Fruit fly (Drosophila melanogaster) whole organism, prepupa: ENCODE measurements around the gene CG13482.

Experiments
- Blimp-1 ChIP-seq: fragments of 200-800 bp; sonication (Bioruptor generic); optimal IDR thresholded peaks from 3 replicates; lab custom pipeline; 2017; ENCODE audit warnings: missing biosample characterization, missing genetic modification characterization, mild to moderate bottlenecking, moderate library complexity, missing genetic modification reagents
- CG10631 ChIP-seq: fragments of 200-800 bp; sonication (Bioruptor generic); optimal IDR thresholded peaks from 2 replicates; lab custom pipeline; 2016; ENCODE audit warnings: missing biosample characterization, missing genetic modification characterization
- CG10669 ChIP-seq: fragments of 200-800 bp; sonication (Bioruptor generic); optimal IDR thresholded peaks from 3 replicates; lab custom pipeline; 2018; ENCODE audit warnings: missing biosample characterization, mild to moderate bottlenecking, missing genetic modification characterization, moderate library complexity
- CG11294 ChIP-seq: fragments of 200-800 bp; sonication (Bioruptor generic); IDR thresholded peaks from 2 replicates; pipeline ENCODE4 v1.3.6; 2022; ENCODE audit warnings: missing biosample characterization, missing genetic modification characterization
- CG11762 ChIP-seq: fragments of 200-800 bp; sonication (Bioruptor generic); optimal IDR thresholded peaks from 3 replicates; lab custom pipeline; 2016; ENCODE audit warnings: missing biosample characterization, missing genetic modification characterization; ENCODE audit not compliant: insufficient read depth
- CG11902 ChIP-seq: fragments of 200-800 bp; sonication (Bioruptor generic); optimal IDR thresholded peaks from 3 replicates; lab custom pipeline; 2016; ENCODE audit warnings: missing biosample characterization, missing genetic modification characterization
- CG15336 ChIP-seq: fragments of 200-800 bp; sonication (Bioruptor generic); IDR thresholded peaks from 2 replicates; pipeline ENCODE4 v1.3.6; 2022; ENCODE audit warnings: missing biosample characterization, missing genetic modification characterization
- CG1621 ChIP-seq: fragments of 200-800 bp; sonication (Bioruptor generic); optimal IDR thresholded peaks from 3 replicates; lab custom pipeline; 2018; ENCODE audit warnings: missing biosample characterization, mild to moderate bottlenecking, missing genetic modification characterization
- CG16779 ChIP-seq: fragments of 200-800 bp; sonication (Bioruptor generic); optimal IDR thresholded peaks from 3 replicates; lab custom pipeline; 2017; ENCODE audit warnings: missing biosample characterization, mild to moderate bottlenecking, missing genetic modification characterization
- CG3032 ChIP-seq: fragments of 200-800 bp; optimal IDR thresholded peaks from 2 replicates; lab custom pipeline; 2019; ENCODE audit warnings: missing biosample characterization, mild to moderate bottlenecking, missing genetic modification characterization, moderate library complexity
- CG31627 ChIP-seq: fragments of 200-800 bp; sonication (Bioruptor generic); optimal IDR thresholded peaks from 3 replicates; lab custom pipeline; 2016; ENCODE audit warnings: missing biosample characterization, missing genetic modification characterization
- CG32006 ChIP-seq: fragments of 200-800 bp; sonication (Bioruptor generic); optimal IDR thresholded peaks from 3 replicates; lab custom pipeline; 2017; ENCODE audit warnings: missing biosample characterization, mild to moderate bottlenecking, missing genetic modification characterization
- CG34406 ChIP-seq: fragments of 200-800 bp; sonication (Bioruptor generic); optimal IDR thresholded peaks from 3 replicates; lab custom pipeline; 2016; ENCODE audit warnings: missing biosample characterization, missing genetic modification characterization
- CG3919 ChIP-seq: fragments of 200-800 bp; sonication (Bioruptor generic); optimal IDR thresholded peaks from 3 replicates; lab custom pipeline; 2016; ENCODE audit warnings: missing biosample characterization, missing genetic modification characterization
- CG6163 ChIP-seq: fragments of 200-800 bp; sonication (Bioruptor generic); IDR thresholded peaks from 3 replicates; pipeline ENCODE4 v1.3.6; 2022; ENCODE audit warnings: missing biosample characterization, missing genetic modification characterization
- CG6276 ChIP-seq: fragments of 200-800 bp; sonication (Bioruptor generic); optimal IDR thresholded peaks from 2 replicates; lab custom pipeline; 2017; ENCODE audit warnings: missing biosample characterization, mild to moderate bottlenecking, missing genetic modification characterization
- CG6792 ChIP-seq: fragments of 200-800 bp; sonication (Bioruptor generic); optimal IDR thresholded peaks from 3 replicates; lab custom pipeline; 2016; ENCODE audit warnings: missing biosample characterization, missing genetic modification characterization
- CG6808 ChIP-seq: fragments of 200-800 bp; sonication (Bioruptor generic); optimal IDR thresholded peaks from 3 replicates; lab custom pipeline; 2017; ENCODE audit warnings: missing biosample characterization, missing genetic modification characterization, mild to moderate bottlenecking, moderate library complexity, missing genetic modification reagents
- CG7368 ChIP-seq: fragments of 200-800 bp; sonication (Bioruptor generic); optimal IDR thresholded peaks from 3 replicates; lab custom pipeline; 2016; ENCODE audit warnings: missing biosample characterization, missing genetic modification characterization
- CG8119 ChIP-seq: fragments of 200-800 bp; sonication (Bioruptor generic); IDR thresholded peaks from 3 replicates; pipeline ENCODE4 v1.3.6; 2022; ENCODE audit warnings: missing biosample characterization, missing genetic modification characterization
- CG8319 ChIP-seq: fragments of 200-800 bp; sonication (Bioruptor generic); optimal IDR thresholded peaks from 3 replicates; lab custom pipeline; 2016; ENCODE audit warnings: missing biosample characterization, missing genetic modification characterization
- CG8632 ChIP-seq: fragments of 200-800 bp; sonication (Bioruptor generic); optimal IDR thresholded peaks from 3 replicates; lab custom pipeline; 2016; ENCODE audit warnings: missing biosample characterization, missing genetic modification characterization
- CG9139 ChIP-seq: fragments of 200-800 bp; sonication (Bioruptor generic); optimal IDR thresholded peaks from 3 replicates; lab custom pipeline; 2017; ENCODE audit warnings: missing biosample characterization, mild to moderate bottlenecking, missing genetic modification characterization
- Eip78C ChIP-seq: fragments of 200-800 bp; sonication (Bioruptor generic); peaks from one replicate; lab custom pipeline; 2016; ENCODE audit warnings: missing biosample characterization, missing genetic modification characterization
- Ets21C ChIP-seq: fragments of 200-800 bp; sonication (Bioruptor generic); optimal IDR thresholded peaks from 3 replicates; lab custom pipeline; 2016; ENCODE audit warnings: missing biosample characterization, missing genetic modification characterization
- Ets96B ChIP-seq: fragments of 200-800 bp; optimal IDR thresholded peaks from 2 replicates; lab custom pipeline; 2019; ENCODE audit warnings: missing biosample characterization, mild to moderate bottlenecking, missing genetic modification characterization, moderate library complexity
- Gug ChIP-seq: fragments of 200-800 bp; sonication (Bioruptor generic); IDR thresholded peaks from 2 replicates; pipeline ENCODE4 v1.3.6; 2022; ENCODE audit warnings: missing biosample characterization, missing genetic modification characterization
- Hr38 ChIP-seq: sonication (Bioruptor generic); optimal IDR thresholded peaks from 2 replicates; lab custom pipeline; 2016; ENCODE audit warnings: missing biosample characterization, missing genetic modification characterization
- Hr39 ChIP-seq: fragments of 200-800 bp; sonication (Bioruptor generic); optimal IDR thresholded peaks from 2 replicates; lab custom pipeline; 2016; ENCODE audit warnings: missing biosample characterization, missing genetic modification characterization
- Hr4 ChIP-seq: fragments of 200-800 bp; sonication (Bioruptor generic); optimal IDR thresholded peaks from 3 replicates; lab custom pipeline; 2016; ENCODE audit warnings: missing biosample characterization, missing genetic modification characterization
- Lpt ChIP-seq: fragments of 200-800 bp; sonication (Bioruptor generic); optimal IDR thresholded peaks from 3 replicates; lab custom pipeline; 2016; ENCODE audit warnings: missing biosample characterization, missing genetic modification characterization
- Met ChIP-seq: fragments of 200-800 bp; sonication (Bioruptor generic); optimal IDR thresholded peaks from 3 replicates; lab custom pipeline; 2016; ENCODE audit warnings: missing biosample characterization, missing genetic modification characterization
- OdsH ChIP-seq: fragments of 200-800 bp; sonication (Bioruptor generic); optimal IDR thresholded peaks from 3 replicates; lab custom pipeline; 2016; ENCODE audit warnings: missing biosample characterization, missing genetic modification characterization
- Smox ChIP-seq: fragments of 200-800 bp; sonication (Bioruptor generic); optimal IDR thresholded peaks from 3 replicates; lab custom pipeline; 2016; ENCODE audit warnings: missing biosample characterization, missing genetic modification characterization
- Sox102F ChIP-seq: fragments of 200-800 bp; sonication (Bioruptor generic); optimal IDR thresholded peaks from 2 replicates; lab custom pipeline; 2016; ENCODE audit warnings: missing biosample characterization, mild to moderate bottlenecking, missing genetic modification characterization
- Sox14 ChIP-seq: fragments of 200-800 bp; sonication (Bioruptor generic); optimal IDR thresholded peaks from 3 replicates; lab custom pipeline; 2016; ENCODE audit warnings: missing biosample characterization, missing genetic modification characterization
- acj6 ChIP-seq: fragments of 200-800 bp; sonication (Bioruptor generic); optimal IDR thresholded peaks from 3 replicates; lab custom pipeline; 2016; ENCODE audit warnings: missing biosample characterization, missing genetic modification characterization
- cyc ChIP-seq: fragments of 200-800 bp; sonication (Bioruptor generic); optimal IDR thresholded peaks from 3 replicates; lab custom pipeline; 2016; ENCODE audit warnings: missing biosample characterization, missing genetic modification characterization
- dac ChIP-seq: fragments of 200-800 bp; sonication (Bioruptor generic); optimal IDR thresholded peaks from 2 replicates; lab custom pipeline; 2017; ENCODE audit warnings: missing biosample characterization, mild to moderate bottlenecking, missing genetic modification characterization
- dsx ChIP-seq: fragments of 200-800 bp; optimal IDR thresholded peaks from 3 replicates; lab custom pipeline; 2019; ENCODE audit warnings: missing biosample characterization, mild to moderate bottlenecking, missing genetic modification characterization, moderate library complexity; ENCODE audit not compliant: poor library complexity, severe bottlenecking
- esn ChIP-seq: fragments of 200-800 bp; sonication (Bioruptor generic); optimal IDR thresholded peaks from 2 replicates; lab custom pipeline; 2016; ENCODE audit warnings: missing biosample characterization, mild to moderate bottlenecking, missing genetic modification characterization, moderate library complexity
- fd59A ChIP-seq: fragments of 200-800 bp; sonication (Bioruptor generic); optimal IDR thresholded peaks from 2 replicates; lab custom pipeline; 2017; ENCODE audit warnings: missing biosample characterization, mild to moderate bottlenecking, missing genetic modification characterization, missing genetic modification reagents
- fd85E ChIP-seq: fragments of 200-800 bp; sonication (Bioruptor generic); optimal IDR thresholded peaks from 3 replicates; lab custom pipeline; 2016; ENCODE audit warnings: missing biosample characterization, missing genetic modification characterization
- fkh ChIP-seq: fragments of 200-800 bp; sonication (Bioruptor generic); optimal IDR thresholded peaks from 3 replicates; lab custom pipeline; 2017; ENCODE audit warnings: missing biosample characterization, mild to moderate bottlenecking, missing genetic modification characterization, moderate library complexity
- lz ChIP-seq: fragments of 200-800 bp; sonication (Bioruptor generic); optimal IDR thresholded peaks from 3 replicates; lab custom pipeline; 2016; ENCODE audit warnings: missing biosample characterization, missing genetic modification characterization
- net ChIP-seq: fragments of 200-800 bp; sonication (Bioruptor generic); optimal IDR thresholded peaks from 3 replicates; lab custom pipeline; 2016; ENCODE audit warnings: missing biosample characterization, missing genetic modification characterization
- pdm3 ChIP-seq: fragments of 200-800 bp; sonication (Bioruptor generic); optimal IDR thresholded peaks from 3 replicates; lab custom pipeline; 2016; ENCODE audit warnings: missing biosample characterization, missing genetic modification characterization
- salr ChIP-seq, 2 experiments: fragments of 200-800 bp; sonication (Bioruptor generic); optimal IDR thresholded peaks; 3 replicates each; lab custom pipeline; 2016 to 2018; ENCODE audit warnings: missing biosample characterization in 2 of 2, missing genetic modification characterization in 2 of 2, mild to moderate bottlenecking in 1 of 2
- spab ChIP-seq: fragments of 200-800 bp; sonication (Bioruptor generic); optimal IDR thresholded peaks from 2 replicates; lab custom pipeline; 2017; ENCODE audit warnings: missing biosample characterization, mild to moderate bottlenecking, missing genetic modification characterization, missing genetic modification reagents
- ss ChIP-seq, 2 experiments: fragments of 200-800 bp; sonication (Bioruptor generic); optimal IDR thresholded peaks; 2 replicates in 1 of 2; 3 replicates in 1 of 2; lab custom pipeline; 2017 to 2018; ENCODE audit warnings: mild to moderate bottlenecking in 2 of 2, missing biosample characterization in 2 of 2, missing genetic modification characterization in 2 of 2, moderate library complexity in 1 of 2
- svp ChIP-seq: fragments of 200-800 bp; sonication (Bioruptor generic); peaks from one replicate; lab custom pipeline; 2016; ENCODE audit warnings: missing biosample characterization, missing genetic modification characterization
- topi ChIP-seq: fragments of 200-800 bp; sonication (Bioruptor generic); optimal IDR thresholded peaks from 3 replicates; lab custom pipeline; 2016; ENCODE audit warnings: missing biosample characterization, missing genetic modification characterization
- vri ChIP-seq: fragments of 200-800 bp; sonication (Bioruptor generic); optimal IDR thresholded peaks from 3 replicates; lab custom pipeline; 2016; ENCODE audit warnings: missing biosample characterization, mild to moderate bottlenecking, missing genetic modification characterization

The CG13482 gene

dm6 chr3L:14325285-14325684 lies 3.9 kb upstream of the CG13482 start:
- TF ChIP-seq CG3032 (tag; lab: Kevin White, UChicago), result peak; percentile 33
- no peak for TF ChIP-seq Sox102F (GFP tag; lab: Kevin White, UChicago)
- TF ChIP-seq Hr4, result peak; percentile 36
- no peak for TF ChIP-seq CG16779 (tag; lab: Kevin White, UChicago)
- TF ChIP-seq net, result peak; percentile 2
- TF ChIP-seq CG1621 (tag; lab: Kevin White, UChicago), result no peak
- TF ChIP-seq Blimp-1 (GFP tag; lab: Kevin White, UChicago), result no peak
- no peak for TF ChIP-seq dac
- peak; percentile 79 for TF ChIP-seq Eip78C (GFP tag; lab: Kevin White, UChicago)
- peak in 1 of 2 experiments; percentile 48 for TF ChIP-seq salr (GFP tag; optimal IDR thresholded peaks at IDR 0.05; lab: Kevin White, UChicago)
- peak; percentile 50 for TF ChIP-seq acj6
- no peak for TF ChIP-seq CG11294 (GFP tag; lab: Robert Waterston, UW)
- peak; percentile 50 for TF ChIP-seq OdsH (GFP tag; lab: Kevin White, UChicago)
- peak; percentile 56 for TF ChIP-seq svp (GFP tag; lab: Kevin White, UChicago)
- no peak for TF ChIP-seq fd85E (GFP tag; lab: Kevin White, UChicago)
- no peak for TF ChIP-seq Gug (GFP tag; lab: Robert Waterston, UW)
- peak; percentile 44 for TF ChIP-seq CG3919 (GFP tag; lab: Kevin White, UChicago)
- TF ChIP-seq CG15336 (GFP tag; lab: Robert Waterston, UW), result peak; percentile 48; the same call in 1 of the 2 replicates
- peak; percentile 11 for TF ChIP-seq CG31627 (GFP tag; lab: Kevin White, UChicago)
- TF ChIP-seq CG8319 (GFP tag; lab: Kevin White, UChicago), result no peak
- peak; percentile 35 for TF ChIP-seq CG6808
- no peak for TF ChIP-seq fkh (GFP tag; lab: Kevin White, UChicago)
- TF ChIP-seq CG8632 (GFP tag; lab: Kevin White, UChicago), result peak; percentile 24
- TF ChIP-seq CG32006 (GFP tag; lab: Kevin White, UChicago), result peak; percentile 64
- peak; percentile 47 for TF ChIP-seq Ets96B (tag; lab: Kevin White, UChicago)
- TF ChIP-seq CG11762 (GFP tag; lab: Kevin White, UChicago), result peak; percentile 27
- peak; percentile 18 for TF ChIP-seq dsx (GFP tag; lab: Kevin White, UChicago)
- TF ChIP-seq Met, result peak; percentile 28
- peak; percentile 3 for TF ChIP-seq cyc (GFP tag; lab: Kevin White, UChicago)
- TF ChIP-seq CG6163 (GFP tag; lab: Robert Waterston, UW), result peak; percentile 41; the same call in 1 of the 3 replicates
- TF ChIP-seq CG9139 (GFP tag; lab: Kevin White, UChicago), result no peak
- TF ChIP-seq topi (GFP tag; lab: Kevin White, UChicago), result peak; percentile 12
- TF ChIP-seq ss (GFP tag; optimal IDR thresholded peaks at IDR 0.05; lab: Kevin White, UChicago), result no peak
- peak; percentile 25 for TF ChIP-seq CG6792 (GFP tag; lab: Kevin White, UChicago)
- TF ChIP-seq Lpt, result no peak
- TF ChIP-seq CG6276 (GFP tag; lab: Kevin White, UChicago), result peak; percentile 30
- TF ChIP-seq Hr39 (GFP tag; lab: Kevin White, UChicago), result no peak
- no peak for TF ChIP-seq lz
- peak; percentile 6 for TF ChIP-seq CG7368 (GFP tag; lab: Kevin White, UChicago)
- TF ChIP-seq CG8119 (GFP tag; lab: Robert Waterston, UW), result no peak
- no peak for TF ChIP-seq pdm3 (GFP tag; lab: Kevin White, UChicago)
- no peak for TF ChIP-seq Smox (GFP tag; lab: Kevin White, UChicago)
- peak; percentile 47 for TF ChIP-seq CG10669
- TF ChIP-seq CG34406 (GFP tag; lab: Kevin White, UChicago), result peak; percentile 33
- no peak for TF ChIP-seq Sox14 (GFP tag; lab: Kevin White, UChicago)
- TF ChIP-seq vri, result no peak
- no peak for TF ChIP-seq spab (GFP tag; lab: Kevin White, UChicago)
- TF ChIP-seq Hr38, result no peak
- no peak for TF ChIP-seq Ets21C (GFP tag; lab: Kevin White, UChicago)
- TF ChIP-seq CG11902 (GFP tag; lab: Kevin White, UChicago), result no peak
- TF ChIP-seq fd59A, result no peak
- peak; percentile 45 for TF ChIP-seq CG10631 (GFP tag; lab: Kevin White, UChicago)
- peak; percentile 32 for TF ChIP-seq esn (GFP tag; lab: Kevin White, UChicago)
